Worm (Caenorhabditis elegans) whole organism, L1 larva: ENCODE results near the gene coh-3.

Source experiments
- aly-2 ChIP-seq: fragments of 150-350 bp; optimal IDR thresholded peaks from 2 replicates; lab custom pipeline; 2014; ENCODE audit warnings: missing biosample characterization, missing genetic modification characterization
- ceh-82 ChIP-seq, 3 experiments: fragments of 150-350 bp in 1 of 3; sonication (generic microtip) in 2 of 3; optimal IDR thresholded peaks; 2 replicates each; lab custom pipeline; 2014 to 2017; ENCODE audit warnings: missing biosample characterization in 3 of 3, missing genetic modification characterization in 3 of 3
- ceh-90 ChIP-seq: sonication (generic microtip); optimal IDR thresholded peaks from 2 replicates; lab custom pipeline; 2016; ENCODE audit warnings: missing genetic modification characterization, missing compliant biosample characterization
- efl-3 ChIP-seq: fragments of 200-800 bp; sonication (Bioruptor generic); optimal IDR thresholded peaks from 2 replicates; lab custom pipeline; 2018; ENCODE audit warnings: mild to moderate bottlenecking, missing genetic modification characterization, missing compliant biosample characterization
- fkh-10 ChIP-seq: sonication (generic microtip); optimal IDR thresholded peaks from 2 replicates; lab custom pipeline; 2017; ENCODE audit warnings: missing biosample characterization, missing genetic modification reagents, missing genetic modification characterization
- mep-1 ChIP-seq: fragments of 150-350 bp; optimal IDR thresholded peaks from 2 replicates; lab custom pipeline; 2014; ENCODE audit warnings: missing biosample characterization, missing genetic modification characterization
- nhr-237 ChIP-seq: fragments of 150-350 bp; optimal IDR thresholded peaks from 2 replicates; lab custom pipeline; 2014; ENCODE audit warnings: missing biosample characterization, missing genetic modification characterization
- nhr-28 ChIP-seq: fragments of 150-350 bp; optimal IDR thresholded peaks from 2 replicates; lab custom pipeline; 2014; ENCODE audit warnings: missing biosample characterization, missing genetic modification characterization
- nhr-76 ChIP-seq: sonication (generic microtip); optimal IDR thresholded peaks from 2 replicates; lab custom pipeline; 2017; ENCODE audit warnings: missing biosample characterization, missing genetic modification characterization
- nhr-90 ChIP-seq: sonication (generic microtip); optimal IDR thresholded peaks from 2 replicates; lab custom pipeline; 2016; ENCODE audit warnings: mild to moderate bottlenecking, missing genetic modification characterization, missing compliant biosample characterization; ENCODE audit not compliant: poor library complexity
- pqm-1 ChIP-seq: sonication (generic microtip); optimal IDR thresholded peaks from 3 replicates; lab custom pipeline; 2017; ENCODE audit warnings: missing biosample characterization, missing genetic modification characterization
- sup-37 ChIP-seq: fragments of 200-800 bp; sonication (Bioruptor generic); optimal IDR thresholded peaks from 2 replicates; lab custom pipeline; 2018; ENCODE audit warnings: mild to moderate bottlenecking, missing genetic modification characterization, missing compliant biosample characterization
- zip-4 ChIP-seq: fragments of 200-800 bp; sonication (Bioruptor generic); optimal IDR thresholded peaks from 2 replicates; lab custom pipeline; 2018; ENCODE audit warnings: mild to moderate bottlenecking, missing genetic modification characterization, moderate library complexity, missing compliant biosample characterization

- TF ChIP-seq sup-37 (GFP tag; lab: Kevin White, UChicago) (no peak), mep-1 (tag; lab: Kevin White, UChicago) (no peak), aly-2 (tag; lab: Kevin White, UChicago) (no peak), nhr-237 (tag; lab: Kevin White, UChicago) (no peak), zip-4 (no peak), nhr-76 (no peak), efl-3 (GFP tag; lab: Kevin White, UChicago) (no peak), nhr-28 (tag; lab: Kevin White, UChicago) (no peak), pqm-1 (tag; lab: Kevin White, UChicago) (no peak), fkh-10 (GFP tag; lab: Kevin White, UChicago) (no peak), ceh-90 (no peak), nhr-90 (tag; lab: Kevin White, UChicago) (no peak), ceh-82 (tag; optimal IDR thresholded peaks at IDR 0.05; lab: Kevin White, UChicago) (no peak)
Measured at ce11 chrV:14464368-14464767, 7.1 kb downstream of the coh-3 start, which contains the start of gene F08H9.4.
